Worm (Caenorhabditis elegans) whole organism, mixed stage, embryonic: ENCODE results near the gene nhr-193.

Experiments used
- elt-1 ChIP-seq: sonication (generic microtip); optimal IDR thresholded peaks from 2 replicates; lab custom pipeline; 2017; ENCODE audit warnings: missing genetic modification characterization, mild to moderate bottlenecking, missing compliant biosample characterization, antibody characterized with exemption, moderate library complexity, borderline replicate concordance; ENCODE audit not compliant: insufficient read depth
- lin-32 ChIP-seq: fragments of 200-800 bp; sonication (Bioruptor generic); optimal IDR thresholded peaks from 2 replicates; lab custom pipeline; 2018; ENCODE audit warnings: mild to moderate bottlenecking, missing genetic modification characterization, missing compliant biosample characterization
- mep-1 ChIP-seq: fragments of 150-350 bp; optimal IDR thresholded peaks from 2 replicates; lab custom pipeline; 2017; ENCODE audit warnings: missing biosample characterization, missing genetic modification reagents, missing genetic modification characterization, inconsistent platforms
- snpc-4 ChIP-seq: fragments of 150-350 bp; optimal IDR thresholded peaks from 2 replicates; lab custom pipeline; 2014; ENCODE audit warnings: missing biosample characterization, missing genetic modification characterization

Gene nhr-193

ce11 chrV:16393728-16394127 lies 51.6 kb downstream of the nhr-193 start, which contains the start of gene srd-63:
Gene srd-63 (minus strand): TSS chrV:16393828.
- no peak for TF ChIP-seq snpc-4 (tag; lab: Kevin White, UChicago)
- TF ChIP-seq elt-1: no peak
- no peak for TF ChIP-seq lin-32 (GFP tag; lab: Kevin White, UChicago)
- no peak for TF ChIP-seq mep-1 (tag; lab: Kevin White, UChicago)
